Worm (Caenorhabditis elegans): ENCODE results near the gene dlat-1.

- TF ChIP-seq elt-3 (tag; optimal IDR thresholded peaks at IDR 0.05) (no peak), nhr-237 (tag; optimal IDR thresholded peaks at IDR 0.05) (no peak), ZK546.5 (tag; optimal IDR thresholded peaks at IDR 0.05) (no peak), unc-39 (tag; optimal IDR thresholded peaks at IDR 0.05) (no peak)
These were observed 48.4 kb upstream of the dlat-1 start for ce11 chrV:14495493-14495892.
